Worm (Caenorhabditis elegans) whole organism, young adult: ENCODE results near the gene kqt-3.

Experiments used
- F37B4.10 ChIP-seq: fragments of 200-800 bp; sonication (Bioruptor generic); IDR thresholded peaks from 2 replicates; pipeline ENCODE4 v1.3.6; 2022; ENCODE audit warnings: missing genetic modification characterization, missing compliant biosample characterization
- F49E8.2 ChIP-seq: sonication (generic microtip); optimal IDR thresholded peaks from 3 replicates; lab custom pipeline; 2017; ENCODE audit warnings: missing genetic modification characterization, mild to moderate bottlenecking, missing compliant biosample characterization, antibody characterized with exemption, moderate library complexity; ENCODE audit not compliant: insufficient read depth
- F52B5.7 ChIP-seq: sonication (generic microtip); optimal IDR thresholded peaks from 2 replicates; lab custom pipeline; 2016; ENCODE audit warnings: mild to moderate bottlenecking, missing genetic modification characterization, missing compliant biosample characterization
- T07F8.4 ChIP-seq: sonication (generic microtip); optimal IDR thresholded peaks from 2 replicates; lab custom pipeline; 2016; ENCODE audit warnings: mild to moderate bottlenecking, missing genetic modification characterization, moderate library complexity, missing compliant biosample characterization
- T26A5.8 ChIP-seq: sonication (generic microtip); optimal IDR thresholded peaks from 2 replicates; lab custom pipeline; 2016; ENCODE audit warnings: missing genetic modification characterization, missing compliant biosample characterization
- Y56A3A.18 ChIP-seq: fragments of 200-800 bp; sonication (Bioruptor generic); IDR thresholded peaks from 2 replicates; pipeline ENCODE4 v1.3.6; 2022; ENCODE audit warnings: missing genetic modification reagents, missing genetic modification characterization, missing compliant biosample characterization
- ama-1 ChIP-seq, 3 experiments: fragments of 150-350 bp in 1 of 3; sonication (generic microtip) in 2 of 3; optimal IDR thresholded peaks; 2 replicates each; lab custom pipeline; 2014 to 2018; ENCODE audit warnings: missing biosample characterization in 2 of 3, missing genetic modification characterization in 2 of 3, missing genetic modification reagents in 2 of 3
- aptf-3 ChIP-seq: fragments of 200-800 bp; sonication (Bioruptor generic); IDR thresholded peaks from 2 replicates; pipeline ENCODE4 v1.3.6; 2022; ENCODE audit warnings: missing genetic modification characterization, missing compliant biosample characterization
- athp-1 ChIP-seq: sonication (generic microtip); optimal IDR thresholded peaks from 2 replicates; lab custom pipeline; 2017; ENCODE audit warnings: mild to moderate bottlenecking, missing genetic modification characterization, missing compliant biosample characterization
- ccch-3 ChIP-seq: fragments of 200-800 bp; sonication (Bioruptor generic); optimal IDR thresholded peaks from 2 replicates; lab custom pipeline; 2018; ENCODE audit warnings: mild to moderate bottlenecking, missing genetic modification characterization, missing compliant biosample characterization
- efl-1 ChIP-seq: fragments of 150-350 bp; optimal IDR thresholded peaks from 2 replicates; lab custom pipeline; 2014; ENCODE audit warnings: missing biosample characterization, missing genetic modification reagents, missing genetic modification characterization
- ets-4 ChIP-seq: fragments of 200-800 bp; sonication (Bioruptor generic); optimal IDR thresholded peaks from 2 replicates; lab custom pipeline; 2018; ENCODE audit warnings: mild to moderate bottlenecking, missing genetic modification characterization, missing compliant biosample characterization
- gei-17 ChIP-seq: fragments of 200-800 bp; sonication (Bioruptor generic); optimal IDR thresholded peaks from 2 replicates; lab custom pipeline; 2018; ENCODE audit warnings: mild to moderate bottlenecking, missing genetic modification characterization, missing compliant biosample characterization
- hlh-12 ChIP-seq: sonication (generic microtip); optimal IDR thresholded peaks from 2 replicates; lab custom pipeline; 2016; ENCODE audit warnings: missing genetic modification characterization, missing compliant biosample characterization
- hmg-20 ChIP-seq: fragments of 200-800 bp; sonication (Bioruptor generic); IDR thresholded peaks from 2 replicates; pipeline ENCODE4 v1.3.6; 2022; ENCODE audit warnings: missing genetic modification reagents, missing genetic modification characterization, missing compliant biosample characterization
- lag-1 ChIP-seq: fragments of 200-800 bp; sonication (Bioruptor generic); IDR thresholded peaks from 2 replicates; pipeline ENCODE4 v1.3.6; 2022; ENCODE audit warnings: missing genetic modification reagents, missing genetic modification characterization, missing compliant biosample characterization
- lin-26 ChIP-seq: fragments of 200-800 bp; sonication (Bioruptor generic); IDR thresholded peaks from 2 replicates; pipeline ENCODE4 v1.3.6; 2022; ENCODE audit warnings: missing genetic modification reagents, missing genetic modification characterization, missing compliant biosample characterization
- lin-35 ChIP-seq, 3 experiments: fragments of 150-350 bp in 2 of 3; sonication (generic microtip) in 1 of 3; optimal IDR thresholded peaks; 2 replicates each; lab custom pipeline; 2014 to 2018; ENCODE audit warnings: missing biosample characterization in 3 of 3, missing genetic modification characterization in 3 of 3, missing genetic modification reagents in 3 of 3
- lin-54 ChIP-seq: fragments of 200-800 bp; sonication (Bioruptor generic); optimal IDR thresholded peaks from 2 replicates; lab custom pipeline; 2018; ENCODE audit warnings: mild to moderate bottlenecking, missing genetic modification characterization, missing compliant biosample characterization
- lsl-1 ChIP-seq: fragments of 200-800 bp; sonication (Bioruptor generic); optimal IDR thresholded peaks from 2 replicates; lab custom pipeline; 2018; ENCODE audit warnings: mild to moderate bottlenecking, missing genetic modification characterization, moderate library complexity, missing compliant biosample characterization
- mcd-1 ChIP-seq: fragments of 200-800 bp; sonication (Bioruptor generic); IDR thresholded peaks from 2 replicates; pipeline ENCODE4 v1.3.6; 2022; ENCODE audit warnings: missing genetic modification reagents, missing genetic modification characterization, missing compliant biosample characterization
- nfyb-1 ChIP-seq: fragments of 200-800 bp; sonication (Bioruptor generic); IDR thresholded peaks from 2 replicates; pipeline ENCODE4 v1.3.6; 2022; ENCODE audit warnings: missing genetic modification reagents, missing genetic modification characterization, missing compliant biosample characterization
- rcor-1 ChIP-seq: fragments of 200-800 bp; sonication (Bioruptor generic); IDR thresholded peaks from 2 replicates; pipeline ENCODE4 v1.3.6; 2022; ENCODE audit warnings: missing genetic modification reagents, missing genetic modification characterization, missing compliant biosample characterization
- rec-8 ChIP-seq, 2 experiments: sonication (generic microtip); optimal IDR thresholded peaks; 2 replicates each; lab custom pipeline; 2016; ENCODE audit warnings: mild to moderate bottlenecking in 2 of 2, missing genetic modification characterization in 2 of 2, missing genetic modification reagents in 2 of 2, missing genotype in 2 of 2, missing biosample characterization in 1 of 2, missing compliant biosample characterization in 1 of 2, moderate library complexity in 1 of 2
- sea-2 ChIP-seq: fragments of 200-800 bp; sonication (Bioruptor generic); IDR thresholded peaks from 2 replicates; pipeline ENCODE4 v1.3.6; 2022; ENCODE audit warnings: missing genetic modification characterization, missing compliant biosample characterization
- snpc-1.3 ChIP-seq: sonication (generic microtip); optimal IDR thresholded peaks from 2 replicates; lab custom pipeline; 2017; ENCODE audit warnings: missing genetic modification characterization, mild to moderate bottlenecking, missing compliant biosample characterization, antibody characterized with exemption, moderate library complexity, missing genotype, missing genetic modification reagents; ENCODE audit not compliant: insufficient read depth
- somi-1 ChIP-seq: fragments of 200-800 bp; sonication (Bioruptor generic); optimal IDR thresholded peaks from 2 replicates; lab custom pipeline; 2018; ENCODE audit warnings: mild to moderate bottlenecking, missing genetic modification characterization, missing compliant biosample characterization
- tbp1 ChIP-seq: fragments of 200-800 bp; sonication (Bioruptor generic); optimal IDR thresholded peaks from 2 replicates; lab custom pipeline; 2018; ENCODE audit warnings: mild to moderate bottlenecking, missing genetic modification characterization, missing compliant biosample characterization
- xnd-1 ChIP-seq: sonication (generic microtip); optimal IDR thresholded peaks from 2 replicates; lab custom pipeline; 2016; ENCODE audit warnings: missing genotype, missing genetic modification reagents, missing genetic modification characterization, missing compliant biosample characterization
- ztf-25 ChIP-seq: fragments of 200-800 bp; sonication (Bioruptor generic); IDR thresholded peaks from 2 replicates; pipeline ENCODE4 v1.3.6; 2022; ENCODE audit warnings: missing genetic modification reagents, missing genetic modification characterization, missing compliant biosample characterization
- ztf-26 ChIP-seq: sonication (generic microtip); optimal IDR thresholded peaks from 2 replicates; lab custom pipeline; 2017; ENCODE audit warnings: missing genetic modification characterization, missing compliant biosample characterization
- ztf-6 ChIP-seq: fragments of 200-800 bp; sonication (Bioruptor generic); IDR thresholded peaks from 2 replicates; pipeline ENCODE4 v1.3.6; 2022; ENCODE audit warnings: missing genetic modification reagents, missing genetic modification characterization, missing compliant biosample characterization

kqt-3 gene

DNA sequence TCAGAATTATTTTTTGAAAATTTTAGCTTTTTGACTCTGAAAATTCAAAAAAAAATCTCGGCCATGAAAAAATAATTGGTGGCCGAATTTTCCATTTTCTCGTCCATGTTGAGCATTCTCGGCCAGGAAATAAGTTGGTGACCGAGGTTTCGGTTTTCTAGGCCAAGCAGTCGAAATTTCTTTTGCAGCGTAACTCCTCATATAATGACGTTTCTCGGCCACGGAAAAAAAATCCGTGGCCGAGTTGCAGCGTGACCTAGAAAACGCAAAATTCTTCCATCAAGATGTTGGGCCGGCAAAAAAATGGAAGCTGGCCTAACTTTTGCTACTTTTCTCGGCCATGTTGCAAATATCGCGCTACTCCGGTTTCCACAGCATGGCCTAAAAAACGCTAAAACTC lies 54.0 kb downstream of the kqt-3 start:
- TF ChIP-seq nfyb-1 = no peak
- no peak for TF ChIP-seq lin-35 (GFP tag; optimal IDR thresholded peaks at IDR 0.05; lab: Kevin White, UChicago)
- TF ChIP-seq ccch-3 (GFP tag; lab: Kevin White, UChicago) = no peak
- TF ChIP-seq ztf-25 (GFP tag; lab: Robert Waterston, UW) = no peak

DNA sequence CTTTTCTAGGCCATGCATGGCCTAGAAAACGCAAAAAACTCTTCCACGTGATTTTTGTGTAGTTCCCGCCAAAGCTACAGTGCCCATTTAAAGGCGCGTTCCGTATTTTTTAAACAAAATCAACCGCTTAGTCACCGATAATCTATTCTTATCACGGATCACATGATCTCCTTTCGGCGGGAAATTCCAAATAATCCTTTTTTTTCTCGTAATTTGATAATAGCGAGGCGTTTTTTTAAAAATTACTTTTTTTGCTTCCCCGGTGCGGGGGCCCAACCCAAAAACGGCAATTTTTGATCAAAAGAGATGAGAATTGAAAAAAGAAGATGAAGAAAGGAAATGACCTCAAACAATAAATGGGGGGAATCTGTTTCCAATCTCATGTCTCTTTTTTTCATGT lies 54.9 kb downstream of the kqt-3 start:
- TF ChIP-seq Y56A3A.18 (no peak), ztf-26 (tag; lab: Kevin White, UChicago) (peak; percentile 76), T26A5.8 (tag; lab: Kevin White, UChicago) (no peak), hmg-20 (GFP tag; lab: Robert Waterston, UW) (no peak)

DNA sequence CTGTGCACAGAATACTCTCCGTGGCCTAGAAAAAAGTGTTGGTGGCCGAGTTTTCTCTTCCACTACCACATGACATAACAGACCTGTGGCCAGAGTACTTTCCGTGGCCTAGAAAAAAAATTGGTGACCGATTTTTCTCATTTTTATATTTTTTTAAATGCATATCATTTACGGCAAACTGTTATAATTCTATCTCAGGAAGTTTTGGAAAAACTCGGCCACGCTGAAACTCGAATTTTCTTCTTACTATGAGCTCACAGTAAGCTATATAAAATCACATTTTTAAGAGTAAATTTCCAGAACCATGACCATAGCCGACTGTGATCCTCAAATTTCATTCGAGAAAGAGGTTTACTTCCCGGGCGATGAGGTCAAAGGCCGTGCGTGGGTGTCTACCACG lies 55.9 kb downstream of the kqt-3 start, which contains the start of gene arrd-14:
Gene arrd-14, plus strand, starts transcription at position 301 of the 400 bp plus-strand sequence.
- TF ChIP-seq lin-35 (GFP tag; optimal IDR thresholded peaks at IDR 0.05; lab: Kevin White, UChicago) (no peak), hmg-20 (GFP tag; lab: Robert Waterston, UW) (no peak), tbp1 (no peak), ama-1 (optimal IDR thresholded peaks at IDR 0.05; lab: Kevin White, UChicago) (no peak), ama-1 (GFP tag; optimal IDR thresholded peaks at IDR 0.05; lab: Kevin White, UChicago) (no peak), lin-54 (GFP tag; lab: Kevin White, UChicago) (no peak), rcor-1 (GFP tag; lab: Robert Waterston, UW) (no peak), F52B5.7 (tag; lab: Kevin White, UChicago) (no peak)

- no peak for TF ChIP-seq nfyb-1
- no peak for TF ChIP-seq mcd-1 (GFP tag; lab: Robert Waterston, UW)
- no peak for TF ChIP-seq ets-4
- TF ChIP-seq T26A5.8 (tag; lab: Kevin White, UChicago) = no peak
- no peak for TF ChIP-seq xnd-1 (tag; lab: Kevin White, UChicago)
- no peak for TF ChIP-seq Y56A3A.18
- TF ChIP-seq F37B4.10 = no peak
- TF ChIP-seq F49E8.2 (tag; lab: Kevin White, UChicago) = no peak
- TF ChIP-seq snpc-1.3 (tag; lab: Kevin White, UChicago) = no peak
- no peak for TF ChIP-seq hlh-12 (tag; lab: Kevin White, UChicago)
- no peak for TF ChIP-seq lin-26 (GFP tag; lab: Robert Waterston, UW)
- no peak for TF ChIP-seq aptf-3 (GFP tag; lab: Robert Waterston, UW)
- no peak for TF ChIP-seq ztf-25 (GFP tag; lab: Robert Waterston, UW)
- TF ChIP-seq sea-2 (GFP tag; lab: Robert Waterston, UW) = no peak
- TF ChIP-seq lag-1 (GFP tag; lab: Robert Waterston, UW) = no peak
- no peak for TF ChIP-seq ztf-6 (GFP tag; lab: Robert Waterston, UW)
- TF ChIP-seq somi-1 (GFP tag; lab: Kevin White, UChicago) = no peak
Measured at ce11 chrII:13756232-13756631, 60.1 kb downstream of the kqt-3 start.

ce11 chrII:13758108-13758507 lies 62.0 kb downstream of the kqt-3 start, which contains the start of gene arrd-13:
Gene arrd-13 (plus strand): TSS chrII:13758408.
- TF ChIP-seq rec-8 (tag; optimal IDR thresholded peaks at IDR 0.05; lab: Kevin White, UChicago) (no peak), lsl-1 (GFP tag; lab: Kevin White, UChicago) (peak; percentile 69), athp-1 (tag; lab: Kevin White, UChicago) (no peak), efl-1 (no peak), T07F8.4 (tag; lab: Kevin White, UChicago) (no peak), T26A5.8 (tag; lab: Kevin White, UChicago) (no peak), gei-17 (GFP tag; lab: Kevin White, UChicago) (no peak)
- TF ChIP-seq, all 124 proteins: peak for 1
